Worm (Caenorhabditis elegans) whole organism, L4 larva: ENCODE data around the gene deb-1.

Source experiments
- aha-1 ChIP-seq: fragments of 150-350 bp; peaks from one replicate; lab custom pipeline; 2014; ENCODE audit warnings: missing biosample characterization, missing genetic modification characterization
- ceh-82 ChIP-seq: sonication (generic microtip); optimal IDR thresholded peaks from 2 replicates; lab custom pipeline; 2017; ENCODE audit warnings: missing biosample characterization, missing genetic modification characterization
- ces-1 ChIP-seq: fragments of 150-350 bp; sonication (generic microtip); optimal IDR thresholded peaks from 4 replicates; lab custom pipeline; 2014; ENCODE audit warnings: missing biosample characterization, missing genetic modification reagents, missing genetic modification characterization
- daf-12 ChIP-seq: fragments of 150-350 bp; optimal IDR thresholded peaks from 2 replicates; lab custom pipeline; 2014; ENCODE audit warnings: missing biosample characterization, missing genetic modification reagents, missing genetic modification characterization
- dpl-1 ChIP-seq: fragments of 150-350 bp; optimal IDR thresholded peaks from 2 replicates; lab custom pipeline; 2014; ENCODE audit warnings: missing biosample characterization, missing genetic modification reagents, missing genetic modification characterization
- duxl-1 ChIP-seq: sonication (generic microtip); optimal IDR thresholded peaks from 2 replicates; lab custom pipeline; 2016; ENCODE audit warnings: mild to moderate bottlenecking, missing genetic modification characterization, moderate library complexity, missing compliant biosample characterization; ENCODE audit not compliant: poor library complexity
- egl-27 ChIP-seq: sonication (generic microtip); optimal IDR thresholded peaks from 3 replicates; lab custom pipeline; 2017; ENCODE audit warnings: missing biosample characterization, missing genetic modification reagents, missing genetic modification characterization
- fos-1 ChIP-seq: fragments of 150-350 bp; optimal IDR thresholded peaks from 2 replicates; lab custom pipeline; 2014; ENCODE audit warnings: missing biosample characterization, missing genetic modification characterization
- lin-13 ChIP-seq: fragments of 150-350 bp; optimal IDR thresholded peaks from 2 replicates; lab custom pipeline; 2014; ENCODE audit warnings: missing biosample characterization, missing genetic modification reagents, missing genetic modification characterization
- nhr-237 ChIP-seq: sonication (generic microtip); optimal IDR thresholded peaks from 2 replicates; lab custom pipeline; 2017; ENCODE audit warnings: missing biosample characterization, missing genetic modification characterization
- nhr-76 ChIP-seq: fragments of 150-350 bp; optimal IDR thresholded peaks from 2 replicates; lab custom pipeline; 2014; ENCODE audit warnings: missing biosample characterization, missing genetic modification characterization
- snpc-4 ChIP-seq: fragments of 150-350 bp; optimal IDR thresholded peaks from 2 replicates; lab custom pipeline; 2014; ENCODE audit warnings: missing biosample characterization, missing genetic modification characterization

ce11 chrIV:7097450-7097849 is 3.4 kb upstream of the deb-1 start:
- TF ChIP-seq aha-1 (no peak), egl-27 (tag; lab: Kevin White, UChicago) (no peak), fos-1 (tag; lab: Kevin White, UChicago) (no peak), duxl-1 (tag; lab: Kevin White, UChicago) (no peak), nhr-237 (tag; lab: Kevin White, UChicago) (no peak), daf-12 (tag; lab: Kevin White, UChicago) (no peak), nhr-76 (no peak), ces-1 (GFP tag; lab: Kevin White, UChicago) (no peak), lin-13 (GFP tag; lab: Kevin White, UChicago) (no peak), ceh-82 (tag; lab: Kevin White, UChicago) (no peak), snpc-4 (tag; lab: Kevin White, UChicago) (no peak), dpl-1 (GFP tag; lab: Kevin White, UChicago) (no peak)
